Worm (Caenorhabditis elegans): ENCODE measurements around the gene srbc-58.

- no peak for TF ChIP-seq pag-3 (tag; optimal IDR thresholded peaks at IDR 0.05; ENCODE audit: borderline replicate concordance, insufficient read depth)
- no peak for TF ChIP-seq ztf-4 (tag; optimal IDR thresholded peaks at IDR 0.05)
- TF ChIP-seq jun-1 (tag; optimal IDR thresholded peaks at IDR 0.05): no peak
- TF ChIP-seq ces-1 (GFP tag; optimal IDR thresholded peaks at IDR 0.05): no peak
- no peak for TF ChIP-seq skn-1 (tag; optimal IDR thresholded peaks at IDR 0.05)
- no peak for TF ChIP-seq alr-1 (tag; optimal IDR thresholded peaks at IDR 0.05; ENCODE audit: borderline replicate concordance)
- no peak for TF ChIP-seq mdl-1 (tag; optimal IDR thresholded peaks at IDR 0.05)
- no peak for TF ChIP-seq nhr-84 (tag; optimal IDR thresholded peaks at IDR 0.05)
- TF ChIP-seq nhr-76 (tag; optimal IDR thresholded peaks at IDR 0.05): no peak
- TF ChIP-seq mab-9 (GFP tag; IDR thresholded peaks at IDR 0.05): no peak
- no peak for TF ChIP-seq pqm-1 (tag; optimal IDR thresholded peaks at IDR 0.05)
These were observed 25.5 kb downstream of the srbc-58 start for ce11 chrV:800271-800670.
